Worm (Caenorhabditis elegans) whole organism, L1 larva: Measurements from ENCODE around the gene ldp-1.

Experiments
- C34B4.2 ChIP-seq: sonication (generic microtip); optimal IDR thresholded peaks from 2 replicates; lab custom pipeline; 2017; ENCODE audit warnings: mild to moderate bottlenecking, missing genetic modification characterization, missing compliant biosample characterization
- aly-2 ChIP-seq: fragments of 150-350 bp; optimal IDR thresholded peaks from 2 replicates; lab custom pipeline; 2014; ENCODE audit warnings: missing biosample characterization, missing genetic modification characterization
- blmp-1 ChIP-seq: fragments of 150-350 bp; optimal IDR thresholded peaks from 2 replicates; lab custom pipeline; 2014; ENCODE audit warnings: missing biosample characterization, missing genetic modification characterization
- ceh-88 ChIP-seq: fragments of 200-800 bp; sonication (Bioruptor generic); IDR thresholded peaks from 2 replicates; pipeline ENCODE4 v1.3.6; 2022; ENCODE audit warnings: missing genetic modification characterization, missing compliant biosample characterization
- dpl-1 ChIP-seq, 3 experiments: fragments of 150-350 bp in 2 of 3; sonication (generic microtip) in 1 of 3; optimal IDR thresholded peaks; 2 replicates each; lab custom pipeline; 2014 to 2017; ENCODE audit warnings: missing biosample characterization in 3 of 3, missing genetic modification characterization in 3 of 3, missing genetic modification reagents in 3 of 3
- dsc-1 ChIP-seq: sonication (generic microtip); optimal IDR thresholded peaks from 2 replicates; lab custom pipeline; 2016; ENCODE audit warnings: mild to moderate bottlenecking, missing genetic modification characterization, missing compliant biosample characterization
- fos-1 ChIP-seq: fragments of 150-350 bp; optimal IDR thresholded peaks from 2 replicates; lab custom pipeline; 2014; ENCODE audit warnings: missing biosample characterization, missing genetic modification characterization
- grh-1 ChIP-seq: fragments of 200-800 bp; sonication (Bioruptor generic); IDR thresholded peaks from 2 replicates; pipeline ENCODE4 v1.3.6; 2022; ENCODE audit warnings: missing genetic modification reagents, missing genetic modification characterization, missing compliant biosample characterization
- hpl-2 ChIP-seq: fragments of 150-350 bp; optimal IDR thresholded peaks from 2 replicates; lab custom pipeline; 2014; ENCODE audit warnings: missing biosample characterization, missing genetic modification reagents, missing genetic modification characterization
- lin-35 ChIP-seq, 2 experiments: fragments of 150-350 bp; optimal IDR thresholded peaks; 2 replicates each; lab custom pipeline; 2014; ENCODE audit warnings: missing biosample characterization in 2 of 2, missing genetic modification characterization in 2 of 2, missing genetic modification reagents in 2 of 2
- mep-1 ChIP-seq: fragments of 150-350 bp; optimal IDR thresholded peaks from 2 replicates; lab custom pipeline; 2014; ENCODE audit warnings: missing biosample characterization, missing genetic modification characterization
- nhr-84 ChIP-seq: sonication (generic microtip); optimal IDR thresholded peaks from 2 replicates; lab custom pipeline; 2017; ENCODE audit warnings: missing biosample characterization, missing genetic modification characterization
- rnt-1 ChIP-seq: sonication (generic microtip); optimal IDR thresholded peaks from 2 replicates; lab custom pipeline; 2016; ENCODE audit warnings: mild to moderate bottlenecking, missing genetic modification characterization, moderate library complexity, missing compliant biosample characterization
- sox-4 ChIP-seq: sonication (generic microtip); optimal IDR thresholded peaks from 2 replicates; lab custom pipeline; 2016; ENCODE audit warnings: missing genetic modification characterization, missing compliant biosample characterization
- unc-62 ChIP-seq: fragments of 150-350 bp; optimal IDR thresholded peaks from 2 replicates; lab custom pipeline; 2014; ENCODE audit warnings: missing biosample characterization, missing genetic modification reagents, missing genetic modification characterization
- xbp-1 ChIP-seq: sonication (generic microtip); optimal IDR thresholded peaks from 2 replicates; lab custom pipeline; 2016; ENCODE audit warnings: missing genetic modification characterization, missing compliant biosample characterization
- zip-4 ChIP-seq: fragments of 200-800 bp; sonication (Bioruptor generic); optimal IDR thresholded peaks from 2 replicates; lab custom pipeline; 2018; ENCODE audit warnings: mild to moderate bottlenecking, missing genetic modification characterization, moderate library complexity, missing compliant biosample characterization

ldp-1 gene

ce11 chrV:2175242-2175641 lies 47.9 kb downstream of the ldp-1 start, which contains the start of gene C45H4.18 (continued):
- no peak for TF ChIP-seq rnt-1

ce11 chrV:2177307-2177764 lies 50.0 kb downstream of the ldp-1 start, which contains the start of gene srbc-17:
TSS of gene srbc-17 (plus strand) at chrV:2177714.
- TF ChIP-seq sox-4 (tag; lab: Kevin White, UChicago) (no peak), blmp-1 (tag; lab: Kevin White, UChicago) (no peak), aly-2 (tag; lab: Kevin White, UChicago) (no peak), lin-35 (GFP tag; optimal IDR thresholded peaks at IDR 0.05; lab: Kevin White, UChicago) (no peak), dsc-1 (no peak), unc-62 (GFP tag; lab: Kevin White, UChicago) (no peak), hpl-2 (GFP tag; lab: Kevin White, UChicago) (no peak), grh-1 (GFP tag; lab: Robert Waterston, UW) (no peak), mep-1 (no peak), dpl-1 (GFP tag; optimal IDR thresholded peaks at IDR 0.05; lab: Kevin White, UChicago) (no peak), C34B4.2 (tag; lab: Kevin White, UChicago) (no peak), nhr-84 (tag; lab: Kevin White, UChicago) (no peak)

ce11 chrV:2179214-2179613 lies 51.9 kb downstream of the ldp-1 start, which contains the start of gene cyp-33C1:
TSS of gene cyp-33C1 (plus strand) at chrV:2179514.
- TF ChIP-seq fos-1 (tag; lab: Kevin White, UChicago) = no peak
- TF ChIP-seq ceh-88 (GFP tag; lab: Robert Waterston, UW) = no peak
- TF ChIP-seq zip-4 (GFP tag; lab: Kevin White, UChicago) = no peak
- TF ChIP-seq mep-1 = no peak
- TF ChIP-seq C34B4.2 (tag; lab: Kevin White, UChicago) = no peak
- no peak for TF ChIP-seq xbp-1 (tag; lab: Kevin White, UChicago)
